Fruit fly (Drosophila melanogaster) whole organism, prepupa: ENCODE results near the gene CG14246.

ENCODE experiments used
- CG10631 ChIP-seq: fragments of 200-800 bp; sonication (Bioruptor generic); optimal IDR thresholded peaks from 2 replicates; lab custom pipeline; 2016; ENCODE audit warnings: missing biosample characterization, missing genetic modification characterization
- CG11294 ChIP-seq: fragments of 200-800 bp; sonication (Bioruptor generic); IDR thresholded peaks from 2 replicates; pipeline ENCODE4 v1.3.6; 2022; ENCODE audit warnings: missing biosample characterization, missing genetic modification characterization
- CG1621 ChIP-seq: fragments of 200-800 bp; sonication (Bioruptor generic); optimal IDR thresholded peaks from 3 replicates; lab custom pipeline; 2018; ENCODE audit warnings: missing biosample characterization, mild to moderate bottlenecking, missing genetic modification characterization
- CG16779 ChIP-seq: fragments of 200-800 bp; sonication (Bioruptor generic); optimal IDR thresholded peaks from 3 replicates; lab custom pipeline; 2017; ENCODE audit warnings: missing biosample characterization, mild to moderate bottlenecking, missing genetic modification characterization
- CG3032 ChIP-seq: fragments of 200-800 bp; optimal IDR thresholded peaks from 2 replicates; lab custom pipeline; 2019; ENCODE audit warnings: missing biosample characterization, mild to moderate bottlenecking, missing genetic modification characterization, moderate library complexity
- CG31627 ChIP-seq: fragments of 200-800 bp; sonication (Bioruptor generic); optimal IDR thresholded peaks from 3 replicates; lab custom pipeline; 2016; ENCODE audit warnings: missing biosample characterization, missing genetic modification characterization
- CG32006 ChIP-seq: fragments of 200-800 bp; sonication (Bioruptor generic); optimal IDR thresholded peaks from 3 replicates; lab custom pipeline; 2017; ENCODE audit warnings: missing biosample characterization, mild to moderate bottlenecking, missing genetic modification characterization
- CG34406 ChIP-seq: fragments of 200-800 bp; sonication (Bioruptor generic); optimal IDR thresholded peaks from 3 replicates; lab custom pipeline; 2016; ENCODE audit warnings: missing biosample characterization, missing genetic modification characterization
- CG3919 ChIP-seq: fragments of 200-800 bp; sonication (Bioruptor generic); optimal IDR thresholded peaks from 3 replicates; lab custom pipeline; 2016; ENCODE audit warnings: missing biosample characterization, missing genetic modification characterization
- CG4318 ChIP-seq: fragments of 200-800 bp; sonication (Bioruptor generic); optimal IDR thresholded peaks from 3 replicates; lab custom pipeline; 2017; ENCODE audit warnings: missing biosample characterization, mild to moderate bottlenecking, missing genetic modification characterization
- CG6808 ChIP-seq: fragments of 200-800 bp; sonication (Bioruptor generic); optimal IDR thresholded peaks from 3 replicates; lab custom pipeline; 2017; ENCODE audit warnings: missing biosample characterization, missing genetic modification characterization, mild to moderate bottlenecking, moderate library complexity, missing genetic modification reagents
- CG6854 ChIP-seq: fragments of 200-800 bp; sonication (Bioruptor generic); optimal IDR thresholded peaks from 2 replicates; lab custom pipeline; 2017; ENCODE audit warnings: missing biosample characterization, mild to moderate bottlenecking, missing genetic modification characterization
- CG7368 ChIP-seq: fragments of 200-800 bp; sonication (Bioruptor generic); optimal IDR thresholded peaks from 3 replicates; lab custom pipeline; 2016; ENCODE audit warnings: missing biosample characterization, missing genetic modification characterization
- CG8632 ChIP-seq: fragments of 200-800 bp; sonication (Bioruptor generic); optimal IDR thresholded peaks from 3 replicates; lab custom pipeline; 2016; ENCODE audit warnings: missing biosample characterization, missing genetic modification characterization
- Eip93F ChIP-seq: fragments of 200-800 bp; sonication (Bioruptor generic); optimal IDR thresholded peaks from 2 replicates; lab custom pipeline; 2016; ENCODE audit warnings: missing biosample characterization, mild to moderate bottlenecking, missing genetic modification characterization
- Gug ChIP-seq: fragments of 200-800 bp; sonication (Bioruptor generic); IDR thresholded peaks from 2 replicates; pipeline ENCODE4 v1.3.6; 2022; ENCODE audit warnings: missing biosample characterization, missing genetic modification characterization
- Hr38 ChIP-seq: sonication (Bioruptor generic); optimal IDR thresholded peaks from 2 replicates; lab custom pipeline; 2016; ENCODE audit warnings: missing biosample characterization, missing genetic modification characterization
- Hr39 ChIP-seq: fragments of 200-800 bp; sonication (Bioruptor generic); optimal IDR thresholded peaks from 2 replicates; lab custom pipeline; 2016; ENCODE audit warnings: missing biosample characterization, missing genetic modification characterization
- OdsH ChIP-seq: fragments of 200-800 bp; sonication (Bioruptor generic); optimal IDR thresholded peaks from 3 replicates; lab custom pipeline; 2016; ENCODE audit warnings: missing biosample characterization, missing genetic modification characterization
- Smox ChIP-seq: fragments of 200-800 bp; sonication (Bioruptor generic); optimal IDR thresholded peaks from 3 replicates; lab custom pipeline; 2016; ENCODE audit warnings: missing biosample characterization, missing genetic modification characterization
- Sox14 ChIP-seq: fragments of 200-800 bp; sonication (Bioruptor generic); optimal IDR thresholded peaks from 3 replicates; lab custom pipeline; 2016; ENCODE audit warnings: missing biosample characterization, missing genetic modification characterization
- Sox15 ChIP-seq: fragments of 200-800 bp; sonication (Bioruptor generic); optimal IDR thresholded peaks from 3 replicates; lab custom pipeline; 2016; ENCODE audit warnings: missing biosample characterization, missing genetic modification characterization
- acj6 ChIP-seq: fragments of 200-800 bp; sonication (Bioruptor generic); optimal IDR thresholded peaks from 3 replicates; lab custom pipeline; 2016; ENCODE audit warnings: missing biosample characterization, missing genetic modification characterization
- cyc ChIP-seq: fragments of 200-800 bp; sonication (Bioruptor generic); optimal IDR thresholded peaks from 3 replicates; lab custom pipeline; 2016; ENCODE audit warnings: missing biosample characterization, missing genetic modification characterization
- dac ChIP-seq: fragments of 200-800 bp; sonication (Bioruptor generic); optimal IDR thresholded peaks from 2 replicates; lab custom pipeline; 2017; ENCODE audit warnings: missing biosample characterization, mild to moderate bottlenecking, missing genetic modification characterization
- dsx ChIP-seq: fragments of 200-800 bp; optimal IDR thresholded peaks from 3 replicates; lab custom pipeline; 2019; ENCODE audit warnings: missing biosample characterization, mild to moderate bottlenecking, missing genetic modification characterization, moderate library complexity; ENCODE audit not compliant: poor library complexity, severe bottlenecking
- eg ChIP-seq: fragments of 200-800 bp; sonication (Bioruptor generic); IDR thresholded peaks from 3 replicates; pipeline ENCODE4 v1.3.6; 2022; ENCODE audit warnings: missing biosample characterization, missing genetic modification characterization
- pdm3 ChIP-seq: fragments of 200-800 bp; sonication (Bioruptor generic); optimal IDR thresholded peaks from 3 replicates; lab custom pipeline; 2016; ENCODE audit warnings: missing biosample characterization, missing genetic modification characterization
- salr ChIP-seq, 2 experiments: fragments of 200-800 bp; sonication (Bioruptor generic); optimal IDR thresholded peaks; 3 replicates each; lab custom pipeline; 2016 to 2018; ENCODE audit warnings: missing biosample characterization in 2 of 2, missing genetic modification characterization in 2 of 2, mild to moderate bottlenecking in 1 of 2
- ss ChIP-seq, 2 experiments: fragments of 200-800 bp; sonication (Bioruptor generic); optimal IDR thresholded peaks; 2 replicates in 1 of 2; 3 replicates in 1 of 2; lab custom pipeline; 2017 to 2018; ENCODE audit warnings: mild to moderate bottlenecking in 2 of 2, missing biosample characterization in 2 of 2, missing genetic modification characterization in 2 of 2, moderate library complexity in 1 of 2
- svp ChIP-seq: fragments of 200-800 bp; sonication (Bioruptor generic); peaks from one replicate; lab custom pipeline; 2016; ENCODE audit warnings: missing biosample characterization, missing genetic modification characterization
- topi ChIP-seq: fragments of 200-800 bp; sonication (Bioruptor generic); optimal IDR thresholded peaks from 3 replicates; lab custom pipeline; 2016; ENCODE audit warnings: missing biosample characterization, missing genetic modification characterization

CG14246 gene

DNA sequence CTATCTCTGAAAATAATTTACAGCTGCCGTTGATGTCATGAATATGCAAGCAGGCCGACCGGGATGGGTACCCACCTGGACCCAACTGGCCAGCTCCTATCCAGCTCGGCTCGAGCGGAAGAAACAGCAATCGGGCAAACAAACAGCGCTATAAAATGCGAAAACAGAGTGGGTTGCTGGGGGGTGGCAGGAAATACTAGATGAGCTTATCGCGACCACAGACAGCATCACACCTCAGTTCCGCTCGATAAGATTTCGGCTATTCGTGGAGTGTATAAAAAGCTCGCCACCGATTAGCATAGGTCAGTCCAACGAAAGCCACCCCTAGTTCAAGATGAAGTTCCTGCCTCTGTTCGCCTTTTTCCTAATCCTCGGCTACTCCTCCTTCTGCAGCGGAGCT is 1.3 kb downstream of the CG14246 start, which contains the start of gene CG14245:
Gene CG14245 (plus strand): TSS at position 301 of the 400 bp plus-strand sequence.
- TF ChIP-seq CG3032 (no peak), CG31627 (GFP tag; lab: Kevin White, UChicago) (no peak), Hr38 (GFP tag; lab: Kevin White, UChicago) (no peak)

dm6 chr3R:26736207-26736606 is 9.1 kb downstream of the CG14246 start, which contains the start of gene CG6403:
Gene CG6403, minus strand, starts transcription at chr3R:26736307.
- TF ChIP-seq OdsH (no peak), ss (GFP tag; optimal IDR thresholded peaks at IDR 0.05; lab: Kevin White, UChicago) (no peak), CG10631 (GFP tag; lab: Kevin White, UChicago) (no peak), svp (GFP tag; lab: Kevin White, UChicago) (no peak), CG8632 (GFP tag; lab: Kevin White, UChicago) (no peak), salr (GFP tag; optimal IDR thresholded peaks at IDR 0.05; lab: Kevin White, UChicago) (no peak), CG6808 (GFP tag; lab: Kevin White, UChicago) (no peak), acj6 (no peak), CG32006 (GFP tag; lab: Kevin White, UChicago) (no peak), CG11294 (GFP tag; lab: Robert Waterston, UW) (no peak)

DNA sequence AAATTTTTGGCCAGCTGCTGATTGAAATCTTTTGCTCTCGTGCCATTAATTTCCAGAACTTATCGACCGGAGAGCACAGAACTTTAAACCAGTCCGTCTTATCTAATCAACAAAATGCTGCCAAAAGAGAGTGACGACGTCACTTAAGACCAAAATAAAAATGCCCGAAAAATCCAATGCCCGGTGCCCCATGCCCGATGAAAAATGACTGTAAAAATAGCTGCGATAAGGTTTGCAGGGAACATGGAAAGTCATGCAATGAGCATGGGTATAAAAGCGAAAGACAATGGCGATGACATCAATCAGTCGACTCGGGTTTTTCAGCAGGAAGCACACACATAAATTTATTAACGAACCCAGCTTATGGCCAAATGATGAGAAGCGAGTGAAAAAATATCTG is 10.2 kb downstream of the CG14246 start, which contains the start of gene CG14247:
Gene CG14247 (plus strand): TSS at position 301 of the 400 bp plus-strand sequence.
- TF ChIP-seq dsx (no peak), CG1621 (tag; lab: Kevin White, UChicago) (no peak), CG3919 (GFP tag; lab: Kevin White, UChicago) (no peak), CG34406 (no peak), CG6808 (GFP tag; lab: Kevin White, UChicago) (no peak), Eip93F (GFP tag; lab: Kevin White, UChicago) (no peak), dac (GFP tag; lab: Kevin White, UChicago) (no peak), CG11294 (GFP tag; lab: Robert Waterston, UW) (no peak), Smox (GFP tag; lab: Kevin White, UChicago) (no peak), CG4318 (GFP tag; lab: Kevin White, UChicago) (no peak), salr (GFP tag; optimal IDR thresholded peaks at IDR 0.05; lab: Kevin White, UChicago) (no peak), CG6854 (no peak), Hr39 (no peak), Gug (GFP tag; lab: Robert Waterston, UW) (no peak), CG16779 (tag; lab: Kevin White, UChicago) (no peak), Sox15 (GFP tag; lab: Kevin White, UChicago) (no peak), topi (GFP tag; lab: Kevin White, UChicago) (no peak), pdm3 (GFP tag; lab: Kevin White, UChicago) (no peak)
- TF ChIP-seq, all 60 proteins: peak for 0

DNA sequence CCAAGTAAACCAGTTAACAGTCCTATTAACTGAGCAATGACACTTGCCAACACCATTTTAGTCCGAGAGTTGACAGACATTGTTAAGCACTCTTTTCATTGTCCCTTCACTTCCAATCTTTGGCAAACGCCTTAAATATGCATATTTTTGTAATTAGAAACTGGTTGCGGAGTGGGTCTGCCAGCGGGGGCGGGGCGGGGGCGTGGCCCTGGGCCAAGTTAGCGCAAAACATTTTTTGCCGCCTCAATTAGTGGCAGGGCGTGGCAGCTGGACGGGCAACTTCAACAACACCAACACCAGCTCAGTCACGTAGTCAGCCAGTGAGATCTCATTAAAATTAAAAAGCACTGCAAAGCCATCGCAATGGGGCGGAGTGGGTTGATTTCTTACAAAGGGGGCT is 34.6 kb downstream of the CG14246 start:
- TF ChIP-seq Smox (GFP tag; lab: Kevin White, UChicago) (no peak), Sox14 (GFP tag; lab: Kevin White, UChicago) (no peak), CG3032 (no peak), cyc (GFP tag; lab: Kevin White, UChicago) (no peak), CG10631 (GFP tag; lab: Kevin White, UChicago) (no peak), CG7368 (GFP tag; lab: Kevin White, UChicago) (no peak), CG11294 (GFP tag; lab: Robert Waterston, UW) (no peak), ss (GFP tag; optimal IDR thresholded peaks at IDR 0.05; lab: Kevin White, UChicago) (no peak), topi (GFP tag; lab: Kevin White, UChicago) (no peak), eg (GFP tag; lab: Robert Waterston, UW) (no peak)
- TF ChIP-seq, all 60 proteins: peak for 0
